Worm (Caenorhabditis elegans) whole organism, L2 larva: ENCODE measurements around the gene ZK1320.7.

Experiments
- aly-2 ChIP-seq: fragments of 150-350 bp; optimal IDR thresholded peaks from 2 replicates; lab custom pipeline; 2014; ENCODE audit warnings: missing biosample characterization, missing genetic modification characterization
- ceh-16 ChIP-seq: fragments of 150-350 bp; optimal IDR thresholded peaks from 2 replicates; lab custom pipeline; 2014; ENCODE audit warnings: missing biosample characterization, missing genetic modification characterization
- dmd-4 ChIP-seq: sonication (generic microtip); optimal IDR thresholded peaks from 2 replicates; lab custom pipeline; 2017; ENCODE audit warnings: missing biosample characterization, missing genetic modification characterization
- egl-27 ChIP-seq: sonication (generic microtip); optimal IDR thresholded peaks from 3 replicates; lab custom pipeline; 2017; ENCODE audit warnings: missing biosample characterization, missing genetic modification reagents, missing genetic modification characterization
- nhr-237 ChIP-seq: fragments of 150-350 bp; optimal IDR thresholded peaks from 2 replicates; lab custom pipeline; 2014; ENCODE audit warnings: missing biosample characterization, missing genetic modification characterization
- nhr-25 ChIP-seq: fragments of 150-350 bp; sonication (generic microtip); optimal IDR thresholded peaks from 3 replicates; lab custom pipeline; 2014; ENCODE audit warnings: missing biosample characterization, missing genetic modification characterization
- peb-1 ChIP-seq: fragments of 150-350 bp; optimal IDR thresholded peaks from 2 replicates; lab custom pipeline; 2014; ENCODE audit warnings: missing biosample characterization, missing genetic modification characterization
- snpc-4 ChIP-seq: fragments of 150-350 bp; optimal IDR thresholded peaks from 2 replicates; lab custom pipeline; 2014; ENCODE audit warnings: missing biosample characterization, missing genetic modification characterization

DNA sequence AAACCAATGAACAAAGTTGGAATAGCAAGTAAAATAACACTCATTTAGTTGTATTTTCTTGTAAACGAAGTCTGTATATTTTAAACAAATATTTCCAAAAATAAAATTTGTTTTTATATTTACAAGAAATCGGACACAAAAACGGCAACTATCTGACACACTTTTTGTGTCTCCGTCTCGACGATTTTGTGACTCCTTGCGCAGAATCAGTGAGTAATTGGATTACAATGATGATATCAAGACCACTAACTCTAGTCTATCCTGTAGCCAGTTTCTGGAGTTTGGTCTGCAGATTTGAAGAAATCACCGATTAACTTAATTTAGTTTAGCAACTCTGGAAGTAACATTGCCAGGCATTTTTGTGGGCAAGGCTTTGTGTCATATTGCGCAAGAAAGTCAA lies 8.6 kb upstream of the ZK1320.7 start, which contains the start of gene cyp-13A10:
- no peak for TF ChIP-seq egl-27 (tag; lab: Kevin White, UChicago)
- no peak for TF ChIP-seq ceh-16 (tag; lab: Kevin White, UChicago)
- TF ChIP-seq aly-2 (tag; lab: Kevin White, UChicago): no peak
- no peak for TF ChIP-seq snpc-4 (tag; lab: Kevin White, UChicago)
- TF ChIP-seq nhr-25: no peak
- TF ChIP-seq peb-1: no peak
- no peak for TF ChIP-seq dmd-4 (tag; lab: Kevin White, UChicago)
- TF ChIP-seq nhr-237 (tag; lab: Kevin White, UChicago): no peak
